Fruit fly (Drosophila melanogaster) Kc167 (cell line): Measurements from ENCODE around the gene Mkp.

Experiments used
- Myc ChIP-seq: fragments of >200 bp; optimal IDR thresholded peaks from 2 replicates; lab custom pipeline; 2017; ENCODE audit warnings: missing external identifiers
- Sin3A ChIP-seq: fragments of >200 bp; optimal IDR thresholded peaks from 2 replicates; lab custom pipeline; 2018; ENCODE audit warnings: missing external identifiers
- h ChIP-seq: fragments of >200 bp; optimal IDR thresholded peaks from 3 replicates; lab custom pipeline; 2018; ENCODE audit warnings: missing external identifiers
- insv ChIP-seq: fragments of >200 bp; optimal IDR thresholded peaks from 3 replicates; lab custom pipeline; 2018; ENCODE audit warnings: missing external identifiers
- psq ChIP-seq: fragments of >200 bp; optimal IDR thresholded peaks from 2 replicates; lab custom pipeline; 2017; ENCODE audit warnings: missing external identifiers
- ttk ChIP-seq: sonication (Bioruptor generic); optimal IDR thresholded peaks from 2 replicates; lab custom pipeline; 2017; ENCODE audit warnings: missing external identifiers

The Mkp gene

dm6 chr3L:184251-184650 lies at the start of gene Mkp, which contains the start of the genes CG34140 and Mtch:
Gene Mkp, minus strand, starts transcription at chr3L:184540.
Gene CG34140, minus strand, starts transcription at chr3L:184424.
Gene Mtch, plus strand, starts transcription at chr3L:184626.
- TF ChIP-seq Myc (lab: Kevin White, UChicago) = no peak
- TF ChIP-seq h = no peak
- TF ChIP-seq psq = no peak
- no peak for TF ChIP-seq insv (lab: Kevin White, UChicago)
- no peak for TF ChIP-seq ttk (lab: Kevin White, UChicago)
- no peak for TF ChIP-seq Sin3A (lab: Kevin White, UChicago)

DNA sequence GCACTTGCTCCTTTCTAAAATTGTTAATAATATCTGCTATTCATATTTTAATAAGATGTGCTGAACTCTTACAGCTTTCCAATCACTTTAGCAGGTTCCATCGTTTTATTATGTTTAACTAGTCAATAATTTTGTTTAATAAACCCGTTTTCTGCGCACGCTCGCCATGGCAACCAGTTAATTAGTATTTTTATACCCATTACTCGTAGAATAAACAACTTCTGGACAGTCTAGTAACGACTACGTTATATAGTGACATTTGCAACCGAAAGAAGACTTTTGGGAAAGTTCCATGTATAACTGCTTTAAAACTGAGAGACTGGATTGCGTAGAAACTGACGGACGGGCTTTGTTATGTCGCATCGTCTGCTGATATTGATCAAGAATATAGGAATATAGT lies 48.9 kb upstream of the Mkp start, which contains the start of gene CG34453:
Gene CG34453 (minus strand): TSS at position 101 of the 400 bp plus-strand sequence.
- TF ChIP-seq ttk (lab: Kevin White, UChicago) = no peak
- no peak for TF ChIP-seq h
- no peak for TF ChIP-seq psq
- TF ChIP-seq insv (lab: Kevin White, UChicago) = no peak
- no peak for TF ChIP-seq Myc (lab: Kevin White, UChicago)
- no peak for TF ChIP-seq Sin3A (lab: Kevin White, UChicago)

DNA sequence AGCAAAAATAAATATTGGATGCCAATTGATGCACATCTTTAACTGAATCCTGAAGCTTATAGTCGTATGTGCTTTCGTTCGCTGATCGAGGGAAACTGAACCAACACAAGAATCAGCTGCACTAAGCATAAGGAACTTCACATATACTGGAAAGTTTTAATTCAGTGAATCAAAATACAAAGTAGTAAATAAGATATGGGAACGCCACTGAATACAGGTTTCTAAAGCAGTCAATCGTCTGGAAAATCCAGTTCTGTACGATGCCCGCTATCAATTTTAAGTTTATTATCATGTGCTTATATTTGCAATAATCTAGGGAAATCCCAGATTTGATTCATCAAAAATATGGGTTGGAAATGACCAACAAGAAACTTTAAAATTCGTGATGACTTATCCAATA lies 47.9 kb upstream of the Mkp start, which contains the start of gene CG34454:
Gene CG34454 (minus strand): TSS at position 84 of the 400 bp plus-strand sequence.
- TF ChIP-seq Sin3A (lab: Kevin White, UChicago) = no peak
- TF ChIP-seq psq = no peak
- TF ChIP-seq ttk (lab: Kevin White, UChicago) = no peak
- TF ChIP-seq h = no peak
- TF ChIP-seq Myc (lab: Kevin White, UChicago) = no peak
- no peak for TF ChIP-seq insv (lab: Kevin White, UChicago)

dm6 chr3L:231504-231903 lies 47.2 kb upstream of the Mkp start, which contains the start of gene CG42846:
Gene CG42846, minus strand, starts transcription at chr3L:231604.
- TF ChIP-seq ttk (lab: Kevin White, UChicago) (no peak), Sin3A (lab: Kevin White, UChicago) (no peak), insv (lab: Kevin White, UChicago) (no peak), psq (no peak), Myc (lab: Kevin White, UChicago) (no peak), h (no peak)

DNA sequence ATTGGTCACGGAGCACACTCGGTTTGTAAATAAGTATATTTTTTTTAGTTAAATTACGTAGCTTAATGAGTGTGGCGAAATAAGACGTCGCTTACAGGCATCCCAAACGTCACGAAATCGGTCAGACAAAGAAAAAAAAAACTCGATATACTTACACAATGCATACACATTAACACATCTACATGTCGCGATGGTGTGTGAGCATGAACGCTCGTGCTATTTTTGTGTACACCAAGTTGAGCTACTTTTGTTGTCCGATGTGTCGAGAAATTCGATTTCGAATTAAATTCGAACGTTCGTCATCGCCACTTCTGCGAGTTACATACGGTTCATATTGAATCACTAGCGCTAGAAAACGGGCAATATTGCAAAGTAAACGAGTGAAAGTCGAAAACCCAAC lies 40.8 kb upstream of the Mkp start:
- TF ChIP-seq h (no peak), Myc (lab: Kevin White, UChicago) (no peak), Sin3A (lab: Kevin White, UChicago) (no peak), psq (no peak), ttk (lab: Kevin White, UChicago) (no peak), insv (lab: Kevin White, UChicago) (no peak)

dm6 chr3L:224004-224951 lies 39.9 kb upstream of the Mkp start:
- TF ChIP-seq psq = no peak
- no peak for TF ChIP-seq Sin3A (lab: Kevin White, UChicago)
- TF ChIP-seq h = no peak
- TF ChIP-seq Myc (lab: Kevin White, UChicago) = no peak
- no peak for TF ChIP-seq ttk (lab: Kevin White, UChicago)
- TF ChIP-seq insv (lab: Kevin White, UChicago) = no peak

- no peak for TF ChIP-seq Sin3A (lab: Kevin White, UChicago)
- TF ChIP-seq Myc (lab: Kevin White, UChicago) = no peak
- no peak for TF ChIP-seq h
- no peak for TF ChIP-seq ttk (lab: Kevin White, UChicago)
- TF ChIP-seq insv (lab: Kevin White, UChicago) = no peak
- TF ChIP-seq psq = no peak
Observed at dm6 chr3L:223019-223902, 38.9 kb upstream of the Mkp start, which contains the start of the genes pyx and CG33229. Gene pyx, minus strand, starts transcription at chr3L:223069. Gene CG33229, plus strand, starts transcription at chr3L:223852.

dm6 chr3L:217480-218118 lies 33.3 kb upstream of the Mkp start, which contains the start of gene CG13877:
Gene CG13877, plus strand, starts transcription at chr3L:218068.
- no peak for TF ChIP-seq ttk (lab: Kevin White, UChicago)
- no peak for TF ChIP-seq h
- TF ChIP-seq Myc (lab: Kevin White, UChicago) = no peak
- TF ChIP-seq psq = no peak
- no peak for TF ChIP-seq insv (lab: Kevin White, UChicago)
- no peak for TF ChIP-seq Sin3A (lab: Kevin White, UChicago)

DNA sequence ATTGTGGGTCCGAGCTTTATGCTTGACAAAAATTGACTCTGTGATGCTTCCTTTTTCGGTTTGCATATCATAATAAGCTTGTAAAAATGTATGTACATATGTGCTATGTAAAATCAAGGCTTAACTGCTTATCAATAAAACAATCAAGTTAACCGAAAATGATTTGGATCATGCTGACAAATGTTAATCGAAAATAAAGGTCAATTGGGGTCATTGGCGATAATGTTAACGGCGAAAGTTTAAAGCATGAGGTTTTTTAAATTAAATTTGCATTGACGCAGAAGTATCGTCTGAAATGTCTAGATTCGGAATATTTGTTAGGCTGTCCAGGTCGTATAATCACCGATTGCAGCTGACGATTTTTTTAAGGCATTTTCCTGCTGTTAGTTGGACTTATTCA lies 32.0 kb upstream of the Mkp start, which contains the start of gene Kaz1-ORFB:
Gene Kaz1-ORFB (plus strand): TSS at position 301 of the 400 bp plus-strand sequence.
- TF ChIP-seq Myc (lab: Kevin White, UChicago) = no peak
- no peak for TF ChIP-seq insv (lab: Kevin White, UChicago)
- TF ChIP-seq psq = no peak
- TF ChIP-seq Sin3A (lab: Kevin White, UChicago) = no peak
- TF ChIP-seq h = no peak
- TF ChIP-seq ttk (lab: Kevin White, UChicago) = no peak

dm6 chr3L:212520-212919 lies 28.2 kb upstream of the Mkp start, which contains the start of the genes thoc7 and Dis3l2:
Gene thoc7, minus strand, starts transcription at chr3L:212687.
Gene Dis3l2, plus strand, starts transcription at chr3L:212709.
- TF ChIP-seq h (no peak), Myc (lab: Kevin White, UChicago) (no peak), insv (lab: Kevin White, UChicago) (no peak), Sin3A (lab: Kevin White, UChicago) (no peak), ttk (lab: Kevin White, UChicago) (no peak), psq (no peak)
